Worm (Caenorhabditis elegans): Measurements from ENCODE around the gene lin-5.
A peak's percentile ranks its signal among the peaks of the same experiment; 100 is the strongest.

The lin-5 gene

ce11 chrII:7836613-7837226, 23.7 kb upstream of the lin-5 start (continued):
- TF ChIP-seq vab-15 (tag; optimal IDR thresholded peaks at IDR 0.05), result peak; percentile 27
- no peak for TF ChIP-seq efl-3 (GFP tag; optimal IDR thresholded peaks at IDR 0.05)
- TF ChIP-seq mep-1 (tag; optimal IDR thresholded peaks at IDR 0.05), result no peak
- no peak for TF ChIP-seq lin-15B (tag; optimal IDR thresholded peaks at IDR 0.05)
- peak; percentile 14 for TF ChIP-seq irx-1 (tag; optimal IDR thresholded peaks at IDR 0.05)
- TF ChIP-seq nhr-12 (tag; optimal IDR thresholded peaks at IDR 0.05), result no peak
- peak in 1 of 2 experiments; percentile 19 for TF ChIP-seq efl-1 (optimal IDR thresholded peaks at IDR 0.05)
- no peak for TF ChIP-seq efl-1 (GFP tag; optimal IDR thresholded peaks at IDR 0.05 in 1 of 2)
- no peak for TF ChIP-seq nhr-84 (tag; optimal IDR thresholded peaks at IDR 0.05)
- no peak for TF ChIP-seq lin-35 (GFP tag; optimal IDR thresholded peaks at IDR 0.05)
- no peak for TF ChIP-seq C34B4.2 (tag; optimal IDR thresholded peaks at IDR 0.05)
- TF ChIP-seq egl-13 (tag; optimal IDR thresholded peaks at IDR 0.05), result no peak
- TF ChIP-seq lin-13 (GFP tag; optimal IDR thresholded peaks at IDR 0.05), result no peak
- TF ChIP-seq ceh-8 (GFP tag; optimal IDR thresholded peaks at IDR 0.05), result no peak
- TF ChIP-seq ztf-4 (tag; optimal IDR thresholded peaks at IDR 0.05), result peak; percentile 55
- no peak for TF ChIP-seq ztf-11 (tag; optimal IDR thresholded peaks at IDR 0.05)
- peak; percentile 11 for TF ChIP-seq xbp-1 (tag; optimal IDR thresholded peaks at IDR 0.05)
- no peak for TF ChIP-seq nhr-90 (tag; optimal IDR thresholded peaks at IDR 0.05; ENCODE audit: poor library complexity)
- TF ChIP-seq nhr-237 (tag; optimal IDR thresholded peaks at IDR 0.05), result no peak
- TF ChIP-seq ceh-63 (GFP tag; optimal IDR thresholded peaks at IDR 0.05), result no peak
- TF ChIP-seq hlh-4 (tag; optimal IDR thresholded peaks at IDR 0.05), result no peak
- peak; percentile 89 for TF ChIP-seq rnt-1 (tag; optimal IDR thresholded peaks at IDR 0.05)
- peak; percentile 94 for TF ChIP-seq nhr-71 (tag; optimal IDR thresholded peaks at IDR 0.05)
- no peak for TF ChIP-seq nhr-76 (tag; optimal IDR thresholded peaks at IDR 0.05)
- TF ChIP-seq tbx-2 (tag; optimal IDR thresholded peaks at IDR 0.05), result peak; percentile 71
- TF ChIP-seq ets-5 (GFP tag; IDR thresholded peaks at IDR 0.05), result no peak
- TF ChIP-seq pax-3 (tag; optimal IDR thresholded peaks at IDR 0.05), result no peak
- peak; percentile 29 for TF ChIP-seq C16A3.4 (tag; optimal IDR thresholded peaks at IDR 0.05)
- no peak for TF ChIP-seq egl-27 (tag; optimal IDR thresholded peaks at IDR 0.05)
- peak; percentile 55 to 69 for TF ChIP-seq lsy-2 (tag; optimal IDR thresholded peaks at IDR 0.05)
- TF ChIP-seq grh-1 (GFP tag; IDR thresholded peaks at IDR 0.05), result no peak
- TF ChIP-seq snu-23 (GFP tag; optimal IDR thresholded peaks at IDR 0.05), result peak; percentile 63

DNA sequence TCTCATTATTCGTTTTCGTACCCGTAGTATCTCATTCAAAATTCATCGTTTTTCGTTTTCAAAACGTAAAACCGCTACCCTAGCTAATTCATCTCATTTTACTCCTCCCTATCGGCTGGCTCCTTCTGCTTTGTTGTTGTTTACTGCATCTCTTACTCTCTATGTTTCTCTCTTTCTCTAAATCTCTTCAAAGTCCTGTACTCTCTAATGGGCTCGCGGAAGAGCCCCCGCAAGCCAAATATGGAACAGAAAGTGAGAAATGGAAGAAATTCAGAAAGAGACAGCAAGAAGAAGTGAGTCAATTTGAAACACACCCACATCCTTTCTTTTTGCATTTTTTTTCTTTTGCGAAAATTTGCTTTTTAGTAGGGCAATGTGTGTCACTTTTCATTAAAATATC, 21.7 kb upstream of the lin-5 start:
- TF ChIP-seq rnt-1 (tag; optimal IDR thresholded peaks at IDR 0.05), result peak; percentile 10
- no peak for TF ChIP-seq snpc-4 (tag; optimal IDR thresholded peaks at IDR 0.05)
- peak; percentile 3 for TF ChIP-seq swsn-7 (tag; optimal IDR thresholded peaks at IDR 0.05)
- peak; percentile 20 for TF ChIP-seq nhr-71 (tag; optimal IDR thresholded peaks at IDR 0.05)
- no peak for TF ChIP-seq nhr-77 (tag; optimal IDR thresholded peaks at IDR 0.05)
- TF ChIP-seq efl-1 (optimal IDR thresholded peaks at IDR 0.05), result peak; percentile 9 to 28
- TF ChIP-seq efl-1 (GFP tag; optimal IDR thresholded peaks at IDR 0.05 in 1 of 2), result peak in 1 of 2 experiments; percentile 13
- TF ChIP-seq lsy-2 (tag; optimal IDR thresholded peaks at IDR 0.05), result peak; percentile 2 to 22
- no peak for TF ChIP-seq fkh-10 (GFP tag; optimal IDR thresholded peaks at IDR 0.05)
- TF ChIP-seq C34B4.2 (tag; optimal IDR thresholded peaks at IDR 0.05), result no peak
- peak; percentile 17 for TF ChIP-seq unc-62 (GFP tag; optimal IDR thresholded peaks at IDR 0.05)
- no peak for TF ChIP-seq irx-1 (tag; optimal IDR thresholded peaks at IDR 0.05)
- no peak for TF ChIP-seq lin-39 (tag; optimal IDR thresholded peaks at IDR 0.05)
- no peak for TF ChIP-seq lin-13 (GFP tag; optimal IDR thresholded peaks at IDR 0.05)
- peak in 1 of 3 experiments; percentile 28 for TF ChIP-seq ceh-82 (tag; optimal IDR thresholded peaks at IDR 0.05)
- TF ChIP-seq egl-27 (tag; optimal IDR thresholded peaks at IDR 0.05), result no peak
- no peak for TF ChIP-seq unc-98 (GFP tag; IDR thresholded peaks at IDR 0.05)
- peak; percentile 83 for TF ChIP-seq lin-14 (GFP tag; optimal IDR thresholded peaks at IDR 0.05)
- TF ChIP-seq nhr-47 (tag; optimal IDR thresholded peaks at IDR 0.05), result peak; percentile 29
- peak; percentile 33 for TF ChIP-seq nhr-85 (tag)
